Fruit fly (Drosophila melanogaster) whole organism, adult: Measurements from ENCODE around the gene CG10680.

Experiments
- CG11617 ChIP-seq: fragments of 200-800 bp; sonication (Bioruptor generic); optimal IDR thresholded peaks from 2 replicates; lab custom pipeline; 2017; ENCODE audit warnings: mild to moderate bottlenecking, missing biosample characterization, missing genetic modification reagents, missing genetic modification characterization
- CG7045 ChIP-seq: fragments of 200-800 bp; sonication (Bioruptor generic); optimal IDR thresholded peaks from 2 replicates; lab custom pipeline; 2017; ENCODE audit warnings: missing biosample characterization, mild to moderate bottlenecking, missing genetic modification characterization
- Mnt ChIP-seq: fragments of 200-800 bp; sonication (Bioruptor generic); optimal IDR thresholded peaks from 2 replicates; lab custom pipeline; 2016; ENCODE audit warnings: missing biosample characterization, mild to moderate bottlenecking, missing genetic modification characterization
- bab1 ChIP-seq: fragments of 200-800 bp; sonication (Bioruptor generic); optimal IDR thresholded peaks from 3 replicates; lab custom pipeline; 2019; ENCODE audit warnings: missing biosample characterization, mild to moderate bottlenecking, missing genetic modification characterization, moderate library complexity
- kay ChIP-seq: fragments of 200-800 bp; sonication (Bioruptor generic); peaks from one replicate; lab custom pipeline; 2016; ENCODE audit warnings: missing biosample characterization, missing genetic modification characterization, borderline replicate concordance
- tj ChIP-seq: fragments of 200-800 bp; sonication (Bioruptor generic); optimal IDR thresholded peaks from 3 replicates; lab custom pipeline; 2017; ENCODE audit warnings: missing biosample characterization, mild to moderate bottlenecking, missing genetic modification characterization, moderate library complexity

DNA sequence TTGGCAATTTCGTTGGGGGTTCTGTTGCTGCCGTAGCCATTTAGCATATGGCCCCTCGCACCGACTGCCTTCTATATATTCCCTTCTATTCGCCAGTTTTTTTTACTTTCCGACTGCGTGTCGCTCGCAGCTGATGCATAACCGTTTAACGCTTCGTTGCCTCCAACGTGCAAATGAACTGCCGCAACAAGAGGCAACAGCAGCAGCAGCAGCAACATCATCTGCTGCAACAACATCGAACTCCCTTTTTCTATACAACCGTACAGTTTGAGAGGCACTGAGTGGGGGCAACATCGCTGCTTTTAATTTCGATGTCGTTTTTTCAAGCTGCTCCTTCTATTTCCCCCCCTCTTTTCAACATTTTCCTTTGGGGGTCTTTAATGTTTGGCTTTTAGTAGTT is 11.7 kb upstream of the CG10680 start:
- TF ChIP-seq tj (GFP tag; lab: Kevin White, UChicago) (no peak), kay (GFP tag; lab: Kevin White, UChicago) (no peak), bab1 (GFP tag; lab: Kevin White, UChicago) (no peak), CG7045 (GFP tag; lab: Kevin White, UChicago) (no peak), CG11617 (GFP tag; lab: Kevin White, UChicago) (no peak), Mnt (GFP tag; lab: Kevin White, UChicago) (no peak)
